Worm (Caenorhabditis elegans): ENCODE results near the gene K11H3.3.

- no peak for TF ChIP-seq ces-1 (GFP tag; optimal IDR thresholded peaks at IDR 0.05)
- TF ChIP-seq lin-15B (tag; optimal IDR thresholded peaks at IDR 0.05), result no peak
- TF ChIP-seq C04F5.9 (tag; optimal IDR thresholded peaks at IDR 0.05), result no peak
Measured at ce11 chrIII:9892855-9893254, 41.2 kb downstream of the K11H3.3 start, which contains the start of gene mam-7.

Data from whole organism, L1 larva.